Fruit fly (Drosophila melanogaster) whole organism, embryonic: ENCODE data around the gene Prp3.
A peak's percentile ranks its signal among the peaks of the same experiment; 100 is the strongest.

ENCODE experiments used
- C15 ChIP-seq: fragments of 200-800 bp; sonication (Bioruptor generic); IDR thresholded peaks from 3 replicates; pipeline ENCODE4 v1.3.6; 2022; ENCODE audit warnings: missing biosample characterization, missing genetic modification characterization
- CG10366 ChIP-seq: fragments of 200-800 bp; sonication (Bioruptor generic); IDR thresholded peaks from 2 replicates; pipeline ENCODE4 v1.3.6; 2022; ENCODE audit warnings: missing biosample characterization, missing genetic modification characterization
- CG14441 ChIP-seq: fragments of 200-800 bp; sonication (Bioruptor generic); IDR thresholded peaks from 2 replicates; pipeline ENCODE4 v1.3.6; 2022; ENCODE audit warnings: missing biosample characterization, missing genetic modification characterization
- CG14860 ChIP-seq: fragments of 200-800 bp; sonication (Bioruptor generic); IDR thresholded peaks from 3 replicates; pipeline ENCODE4 v1.3.6; 2022; ENCODE audit warnings: missing biosample characterization, missing genetic modification characterization; ENCODE audit not compliant: partially characterized antibody
- CG1529 ChIP-seq: fragments of 200-800 bp; sonication (Bioruptor generic); optimal IDR thresholded peaks from 3 replicates; lab custom pipeline; 2018; ENCODE audit warnings: missing biosample characterization, missing genetic modification characterization
- CG1603 ChIP-seq: fragments of 200-800 bp; sonication (Bioruptor generic); optimal IDR thresholded peaks from 2 replicates; lab custom pipeline; 2019; ENCODE audit warnings: missing biosample characterization, mild to moderate bottlenecking, missing genetic modification characterization, moderate library complexity
- CG2129 ChIP-seq: fragments of 200-800 bp; sonication (Bioruptor generic); IDR thresholded peaks from 2 replicates; pipeline ENCODE4 v1.3.6; 2022; ENCODE audit warnings: missing biosample characterization, missing genetic modification characterization; ENCODE audit not compliant: partially characterized antibody
- CG31441 ChIP-seq: fragments of 200-800 bp; sonication (Bioruptor generic); IDR thresholded peaks from 2 replicates; pipeline ENCODE4 v1.3.6; 2022; ENCODE audit warnings: missing biosample characterization, missing genetic modification characterization
- CG33557 ChIP-seq: fragments of 200-800 bp; sonication (Bioruptor generic); optimal IDR thresholded peaks from 2 replicates; lab custom pipeline; 2019; ENCODE audit warnings: missing biosample characterization, mild to moderate bottlenecking, missing genetic modification characterization, moderate library complexity
- CG34376 ChIP-seq: fragments of 200-800 bp; sonication (Bioruptor generic); optimal IDR thresholded peaks from 2 replicates; lab custom pipeline; 2018; ENCODE audit warnings: missing biosample characterization, mild to moderate bottlenecking, missing genetic modification characterization
- CG7357 ChIP-seq: fragments of 200-800 bp; sonication (Bioruptor generic); IDR thresholded peaks from 3 replicates; pipeline ENCODE4 v1.3.6; 2022; ENCODE audit warnings: missing biosample characterization, missing genetic modification characterization
- CG7987 ChIP-seq: fragments of 200-800 bp; sonication (Bioruptor generic); optimal IDR thresholded peaks from 2 replicates; lab custom pipeline; 2018; ENCODE audit warnings: missing biosample characterization, mild to moderate bottlenecking, missing genetic modification characterization, moderate library complexity
- Camta ChIP-seq: fragments of 200-800 bp; sonication (Bioruptor generic); optimal IDR thresholded peaks from 2 replicates; lab custom pipeline; 2016; ENCODE audit warnings: missing biosample characterization, missing genetic modification characterization
- CrebB ChIP-seq: fragments of 200-800 bp; sonication (Bioruptor generic); optimal IDR thresholded peaks from 3 replicates; lab custom pipeline; 2018; ENCODE audit warnings: missing biosample characterization, mild to moderate bottlenecking, missing genetic modification characterization
- Dref ChIP-seq: fragments of 200-800 bp; sonication (Bioruptor generic); IDR thresholded peaks from 2 replicates; pipeline ENCODE4 v1.3.6; 2022; ENCODE audit warnings: missing biosample characterization, missing genetic modification characterization
- Drgx ChIP-seq: fragments of 200-800 bp; sonication (Bioruptor generic); IDR thresholded peaks from 2 replicates; pipeline ENCODE4 v1.3.6; 2022; ENCODE audit warnings: missing biosample characterization, missing genetic modification characterization
- ERR ChIP-seq: fragments of 200-800 bp; sonication (Bioruptor generic); optimal IDR thresholded peaks from 2 replicates; lab custom pipeline; 2016; ENCODE audit warnings: missing biosample characterization, missing genetic modification characterization
- Elba2 ChIP-seq: fragments of 200-800 bp; sonication (Bioruptor generic); optimal IDR thresholded peaks from 3 replicates; lab custom pipeline; 2016; ENCODE audit warnings: missing biosample characterization, missing genetic modification characterization
- Ets65A ChIP-seq: fragments of 200-800 bp; sonication (Bioruptor generic); peaks from one replicate; lab custom pipeline; 2016; ENCODE audit warnings: missing biosample characterization, missing genetic modification characterization
- Jarid2 ChIP-seq: fragments of 200-800 bp; sonication (Bioruptor generic); optimal IDR thresholded peaks from 3 replicates; lab custom pipeline; 2017; ENCODE audit warnings: mild to moderate bottlenecking, missing biosample characterization, missing genetic modification reagents, missing genetic modification characterization
- Lpt ChIP-seq: fragments of >200 bp; optimal IDR thresholded peaks from 2 replicates; lab custom pipeline; 2018; ENCODE audit warnings: missing biosample characterization, missing genetic modification characterization
- Meics ChIP-seq: fragments of 200-800 bp; sonication (Bioruptor generic); optimal IDR thresholded peaks from 2 replicates; lab custom pipeline; 2017; ENCODE audit warnings: missing biosample characterization, mild to moderate bottlenecking, missing genetic modification characterization
- Mrtf ChIP-seq: fragments of 200-800 bp; sonication (Bioruptor generic); IDR thresholded peaks from 3 replicates; pipeline ENCODE4 v1.3.6; 2022; ENCODE audit warnings: missing biosample characterization, missing genetic modification characterization
- Myb ChIP-seq: fragments of 200-800 bp; sonication (Bioruptor generic); optimal IDR thresholded peaks from 2 replicates; lab custom pipeline; 2016; ENCODE audit warnings: missing biosample characterization, missing genetic modification characterization
- NFAT ChIP-seq: fragments of 200-800 bp; sonication (Bioruptor generic); IDR thresholded peaks from 2 replicates; pipeline ENCODE4 v1.3.6; 2022; ENCODE audit warnings: missing biosample characterization, missing genetic modification characterization
- Neu2 ChIP-seq: fragments of 200-800 bp; sonication (Bioruptor generic); optimal IDR thresholded peaks from 3 replicates; lab custom pipeline; 2016; ENCODE audit warnings: missing biosample characterization, missing genetic modification characterization, borderline replicate concordance
- Nf-YC ChIP-seq: fragments of 200-800 bp; optimal IDR thresholded peaks from 3 replicates; lab custom pipeline; 2019; ENCODE audit warnings: missing biosample characterization, mild to moderate bottlenecking, missing genetic modification characterization, moderate library complexity
- Poxn ChIP-seq: fragments of 200-800 bp; sonication (Bioruptor generic); IDR thresholded peaks from 2 replicates; pipeline ENCODE4 v1.3.6; 2022; ENCODE audit warnings: missing biosample characterization, missing genetic modification characterization
- Ptx1 ChIP-seq: fragments of 200-800 bp; sonication (Bioruptor generic); IDR thresholded peaks from 2 replicates; pipeline ENCODE4 v1.3.6; 2022; ENCODE audit warnings: missing biosample characterization, missing genetic modification characterization
- Spps ChIP-seq: fragments of 200-800 bp; sonication (Bioruptor generic); optimal IDR thresholded peaks from 2 replicates; lab custom pipeline; 2018; ENCODE audit warnings: missing biosample characterization, mild to moderate bottlenecking, missing genetic modification characterization
- ap ChIP-seq: fragments of 200-800 bp; sonication (Bioruptor generic); IDR thresholded peaks from 2 replicates; pipeline ENCODE4 v1.3.6; 2022; ENCODE audit warnings: missing biosample characterization, missing genetic modification characterization
- bbx ChIP-seq: fragments of 200-800 bp; sonication (Bioruptor generic); IDR thresholded peaks from 2 replicates; pipeline ENCODE4 v1.3.6; 2022; ENCODE audit warnings: missing biosample characterization, missing genetic modification characterization; ENCODE audit not compliant: partially characterized antibody
- chinmo ChIP-seq: fragments of 200-800 bp; sonication (Bioruptor generic); IDR thresholded peaks from 4 replicates; pipeline ENCODE4 v1.3.6; 2022; ENCODE audit warnings: missing biosample characterization, missing genetic modification characterization; ENCODE audit not compliant: partially characterized antibody
- disco-r ChIP-seq: fragments of 200-800 bp; sonication (Bioruptor generic); optimal IDR thresholded peaks from 2 replicates; lab custom pipeline; 2016; ENCODE audit warnings: missing biosample characterization, missing genetic modification characterization
- fd96Cb ChIP-seq: fragments of 200-800 bp; sonication (Bioruptor generic); optimal IDR thresholded peaks from 2 replicates; lab custom pipeline; 2018; ENCODE audit warnings: missing biosample characterization, mild to moderate bottlenecking, missing genetic modification characterization, moderate library complexity
- gsb ChIP-seq: fragments of 200-800 bp; sonication (Bioruptor generic); IDR thresholded peaks from 2 replicates; pipeline ENCODE4 v1.3.6; 2022; ENCODE audit warnings: missing biosample characterization, missing genetic modification characterization
- ham ChIP-seq: fragments of 200-800 bp; sonication (Bioruptor generic); IDR thresholded peaks from 2 replicates; pipeline ENCODE4 v1.3.6; 2022; ENCODE audit warnings: missing biosample characterization, missing genetic modification characterization
- her ChIP-seq: fragments of 200-800 bp; sonication (Bioruptor generic); optimal IDR thresholded peaks from 2 replicates; lab custom pipeline; 2016; ENCODE audit warnings: missing biosample characterization, missing genetic modification characterization
- lilli ChIP-seq: fragments of 200-800 bp; sonication (Bioruptor generic); optimal IDR thresholded peaks from 3 replicates; lab custom pipeline; 2016; ENCODE audit warnings: missing biosample characterization, missing genetic modification characterization
- onecut ChIP-seq: fragments of 200-800 bp; sonication (Bioruptor generic); IDR thresholded peaks from 2 replicates; pipeline ENCODE4 v1.3.6; 2022; ENCODE audit warnings: missing biosample characterization, missing genetic modification characterization
- org-1 ChIP-seq: fragments of 200-800 bp; sonication (Bioruptor generic); optimal IDR thresholded peaks from 2 replicates; lab custom pipeline; 2017; ENCODE audit warnings: missing biosample characterization, missing genetic modification characterization
- p53 ChIP-seq: fragments of 200-800 bp; sonication (Bioruptor generic); optimal IDR thresholded peaks from 2 replicates; lab custom pipeline; 2016; ENCODE audit warnings: missing biosample characterization, missing genetic modification characterization
- ro ChIP-seq: fragments of 200-800 bp; sonication (Bioruptor generic); IDR thresholded peaks from 2 replicates; pipeline ENCODE4 v1.3.6; 2022; ENCODE audit warnings: missing biosample characterization, missing genetic modification characterization
- sd ChIP-seq: fragments of 200-800 bp; sonication (Bioruptor generic); optimal IDR thresholded peaks from 3 replicates; lab custom pipeline; 2018; ENCODE audit warnings: missing biosample characterization, mild to moderate bottlenecking, missing genetic modification characterization, moderate library complexity
- seq ChIP-seq: fragments of 200-800 bp; sonication (Bioruptor generic); IDR thresholded peaks from 2 replicates; pipeline ENCODE4 v1.3.6; 2022; ENCODE audit warnings: missing biosample characterization, missing genetic modification characterization
- shn ChIP-seq: fragments of 200-800 bp; sonication (Bioruptor generic); optimal IDR thresholded peaks from 3 replicates; lab custom pipeline; 2016; ENCODE audit warnings: missing biosample characterization, missing genetic modification characterization
- tap ChIP-seq: fragments of 200-800 bp; optimal IDR thresholded peaks from 3 replicates; lab custom pipeline; 2019; ENCODE audit warnings: missing biosample characterization, mild to moderate bottlenecking, missing genetic modification characterization, moderate library complexity
- tio ChIP-seq: fragments of 200-800 bp; sonication (Bioruptor generic); optimal IDR thresholded peaks from 2 replicates; lab custom pipeline; 2017; ENCODE audit warnings: missing biosample characterization, missing genetic modification characterization, inconsistent platforms
- ttk ChIP-seq: fragments of 200-800 bp; sonication (Bioruptor generic); IDR thresholded peaks from 2 replicates; pipeline ENCODE4 v2.1.2; 2022; ENCODE audit warnings: missing biosample characterization, missing genetic modification characterization
- twi ChIP-seq: fragments of 200-800 bp; optimal IDR thresholded peaks from 2 replicates; lab custom pipeline; 2019; ENCODE audit warnings: missing biosample characterization, mild to moderate bottlenecking, missing genetic modification characterization, moderate library complexity
- z ChIP-seq: fragments of 200-800 bp; sonication (Bioruptor generic); IDR thresholded peaks from 3 replicates; pipeline ENCODE4 v1.3.6; 2022; ENCODE audit warnings: missing biosample characterization, missing genetic modification characterization
- zfh1 ChIP-seq: fragments of 200-800 bp; sonication (Bioruptor generic); IDR thresholded peaks from 3 replicates; pipeline ENCODE4 v1.3.6; 2022; ENCODE audit warnings: missing biosample characterization, missing genetic modification characterization

Gene Prp3

DNA sequence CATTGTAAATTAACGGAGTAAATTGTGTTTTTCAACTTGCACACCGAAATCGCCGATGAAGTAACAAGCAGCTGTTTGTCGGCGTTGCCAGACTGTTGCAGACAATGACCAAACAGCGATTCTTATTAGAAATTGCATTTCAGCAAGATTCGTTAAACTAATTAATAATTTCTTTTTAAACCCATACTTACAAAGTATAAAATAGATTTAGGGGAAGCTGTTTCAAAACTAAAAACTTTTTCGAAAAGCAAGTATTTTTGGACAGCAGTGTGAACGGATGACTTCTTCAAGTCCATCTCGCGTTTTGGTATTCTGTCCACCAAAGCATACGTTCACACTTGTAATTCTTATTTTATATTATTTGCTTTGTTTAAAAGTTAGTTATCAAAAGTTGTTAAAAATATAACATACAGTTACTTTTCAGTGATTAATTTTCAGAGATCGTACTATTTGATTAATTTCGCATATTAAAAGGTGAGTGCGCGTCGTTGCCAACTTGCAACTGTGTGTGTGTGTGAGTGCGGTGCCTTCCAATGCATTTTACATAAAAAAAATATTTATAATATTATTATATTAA lies 18.4 kb downstream of the Prp3 start, which contains the start of the genes CG8004 and RhoGDI:
Gene CG8004 (minus strand): TSS at position 74 of the 577 bp plus-strand sequence.
Gene RhoGDI (plus strand): TSS at position 309 of the 577 bp plus-strand sequence.
- peak; percentile 53 for TF ChIP-seq Nf-YC (tag; lab: Kevin White, UChicago)
- TF ChIP-seq Ptx1 (GFP tag; lab: Robert Waterston, UW), result peak; percentile 62
- peak; percentile 70 for TF ChIP-seq Camta (GFP tag; lab: Kevin White, UChicago)
- no peak for TF ChIP-seq Jarid2 (GFP tag; lab: Kevin White, UChicago)
- peak; percentile 35; the same call in 1 of the 2 replicates for TF ChIP-seq NFAT (GFP tag; lab: Robert Waterston, UW)
- peak; percentile 94 for TF ChIP-seq Elba2
- TF ChIP-seq fd96Cb (tag; lab: Kevin White, UChicago), result peak; percentile 53
- TF ChIP-seq Dref (GFP tag; lab: Robert Waterston, UW), result no peak
- peak; percentile 4 for TF ChIP-seq CrebB (tag; lab: Kevin White, UChicago)
- peak; percentile 49 for TF ChIP-seq p53
- peak; percentile 32 for TF ChIP-seq Myb (GFP tag; lab: Kevin White, UChicago)
- peak; percentile 36 for TF ChIP-seq her (GFP tag; lab: Kevin White, UChicago)
- no peak for TF ChIP-seq bbx (GFP tag; lab: Robert Waterston, UW)
- TF ChIP-seq CG14441 (GFP tag; lab: Robert Waterston, UW), result peak; percentile 53
- TF ChIP-seq org-1 (GFP tag; lab: Kevin White, UChicago), result no peak
- no peak for TF ChIP-seq CG7987
- no peak for TF ChIP-seq gsb (GFP tag; lab: Robert Waterston, UW)
- no peak for TF ChIP-seq ap
- peak; percentile 91 for TF ChIP-seq Ets65A (GFP tag; lab: Kevin White, UChicago)
- no peak for TF ChIP-seq Neu2 (GFP tag; lab: Kevin White, UChicago)
- peak; percentile 35 for TF ChIP-seq disco-r
- peak; percentile 96 for TF ChIP-seq CG7357 (GFP tag; lab: Robert Waterston, UW)
- TF ChIP-seq CG2129 (GFP tag; lab: Robert Waterston, UW), result no peak
- no peak for TF ChIP-seq chinmo (GFP tag; lab: Robert Waterston, UW)
- TF ChIP-seq tio, result no peak
- no peak for TF ChIP-seq Poxn
- peak; percentile 63 for TF ChIP-seq shn (GFP tag; lab: Kevin White, UChicago)
- peak; percentile 12 for TF ChIP-seq tap (tag; lab: Kevin White, UChicago)
- TF ChIP-seq z, result no peak
- 0 out of 3 replicates have a peak, but pooled peaks have one; percentile 19 for TF ChIP-seq C15 (GFP tag; lab: Robert Waterston, UW)
- peak; percentile 44; the same call in 2 of the 3 replicates for TF ChIP-seq zfh1 (GFP tag; lab: Robert Waterston, UW)
- 0 out of 2 replicates have a peak, but pooled peaks have one; percentile 12 for TF ChIP-seq Drgx (GFP tag; lab: Robert Waterston, UW)
- no peak for TF ChIP-seq onecut
- no peak for TF ChIP-seq CG1529
- TF ChIP-seq lilli, result peak; percentile 86
- peak; percentile 42 for TF ChIP-seq twi (tag; lab: Kevin White, UChicago)
- TF ChIP-seq Mrtf (GFP tag; lab: Robert Waterston, UW), result no peak
- TF ChIP-seq CG10366 (GFP tag; lab: Robert Waterston, UW), result peak; percentile 61
- peak; percentile 73 for TF ChIP-seq CG1603 (tag; lab: Kevin White, UChicago)
- peak; percentile 62 for TF ChIP-seq CG31441 (GFP tag; lab: Robert Waterston, UW)
- TF ChIP-seq seq (GFP tag; lab: Robert Waterston, UW), result no peak
- TF ChIP-seq Spps (tag; lab: Kevin White, UChicago), result no peak
- no peak for TF ChIP-seq sd
- 0 out of 2 replicates have a peak, but pooled peaks have one; percentile 43 for TF ChIP-seq ttk (GFP tag; lab: Robert Waterston, UW)
- no peak for TF ChIP-seq CG14860 (GFP tag; lab: Robert Waterston, UW)
- no peak for TF ChIP-seq Lpt (GFP tag; lab: Kevin White, UChicago)
- TF ChIP-seq ERR, result peak; percentile 20
- TF ChIP-seq CG34376 (GFP tag; lab: Kevin White, UChicago), result peak; percentile 12
- no peak for TF ChIP-seq CG33557 (GFP tag; lab: Kevin White, UChicago)
- no peak for TF ChIP-seq ro (GFP tag; lab: Robert Waterston, UW)
- no peak for TF ChIP-seq ham
- peak; percentile 49 for TF ChIP-seq Meics
